Fruit fly (Drosophila melanogaster) whole organism, adult: ENCODE results near the gene CG31937.

Experiments used
- CG12768 ChIP-seq: fragments of 200-800 bp; sonication (Bioruptor generic); optimal IDR thresholded peaks from 2 replicates; lab custom pipeline; 2017; ENCODE audit warnings: missing biosample characterization, missing genetic modification characterization, mild to moderate bottlenecking, moderate library complexity, missing genetic modification reagents
- CG33017 ChIP-seq: fragments of 200-800 bp; sonication (Bioruptor generic); optimal IDR thresholded peaks from 2 replicates; lab custom pipeline; 2018; ENCODE audit warnings: missing biosample characterization, mild to moderate bottlenecking, missing genetic modification characterization, moderate library complexity
- CG7101 ChIP-seq: fragments of 200-800 bp; sonication (Bioruptor generic); optimal IDR thresholded peaks from 2 replicates; lab custom pipeline; 2018; ENCODE audit warnings: missing biosample characterization, mild to moderate bottlenecking, missing genetic modification characterization, moderate library complexity
- Mnt ChIP-seq: fragments of 200-800 bp; sonication (Bioruptor generic); optimal IDR thresholded peaks from 2 replicates; lab custom pipeline; 2016; ENCODE audit warnings: missing biosample characterization, mild to moderate bottlenecking, missing genetic modification characterization
- kay ChIP-seq: fragments of 200-800 bp; sonication (Bioruptor generic); peaks from one replicate; lab custom pipeline; 2016; ENCODE audit warnings: missing biosample characterization, missing genetic modification characterization, borderline replicate concordance
- ovo ChIP-seq: fragments of 200-800 bp; sonication (Bioruptor generic); optimal IDR thresholded peaks from 2 replicates; lab custom pipeline; 2016; ENCODE audit warnings: missing biosample characterization, missing genetic modification characterization
- tj ChIP-seq: fragments of 200-800 bp; sonication (Bioruptor generic); optimal IDR thresholded peaks from 3 replicates; lab custom pipeline; 2017; ENCODE audit warnings: missing biosample characterization, mild to moderate bottlenecking, missing genetic modification characterization, moderate library complexity
- toe ChIP-seq: fragments of 200-800 bp; sonication (Bioruptor generic); optimal IDR thresholded peaks from 2 replicates; lab custom pipeline; 2016; ENCODE audit warnings: missing biosample characterization, missing genetic modification characterization

dm6 chr2L:1735133-1735532 lies 5.4 kb downstream of the CG31937 start:
- TF ChIP-seq tj (GFP tag; lab: Kevin White, UChicago) (no peak), CG12768 (GFP tag; lab: Kevin White, UChicago) (no peak), toe (GFP tag; lab: Kevin White, UChicago) (no peak), ovo (GFP tag; lab: Kevin White, UChicago) (no peak), Mnt (no peak), CG33017 (tag; lab: Kevin White, UChicago) (no peak), kay (no peak), CG7101 (no peak)
